Worm (Caenorhabditis elegans) whole organism, early embryonic: ENCODE data around the gene ras-1.

ENCODE experiments used
- F13C5.2 ChIP-seq: sonication (generic microtip); optimal IDR thresholded peaks from 2 replicates; lab custom pipeline; 2017; ENCODE audit warnings: mild to moderate bottlenecking, missing genetic modification characterization, inconsistent platforms, missing compliant biosample characterization
- ama-1 ChIP-seq: fragments of 150-350 bp; optimal IDR thresholded peaks from 2 replicates; lab custom pipeline; 2014
- ets-7 ChIP-seq: sonication (generic microtip); optimal IDR thresholded peaks from 2 replicates; lab custom pipeline; 2016; ENCODE audit warnings: missing genotype, missing genetic modification characterization, missing compliant biosample characterization
- pes-1 ChIP-seq: fragments of 200-800 bp; sonication (Bioruptor generic); IDR thresholded peaks from 2 replicates; pipeline ENCODE4 v1.3.6; 2022; ENCODE audit warnings: missing genetic modification reagents, missing genetic modification characterization, missing compliant biosample characterization

ce11 chrII:12397656-12398055 lies 45.6 kb upstream of the ras-1 start, which contains the start of gene F57G9.7:
- TF ChIP-seq F13C5.2 (tag; lab: Kevin White, UChicago): no peak
- TF ChIP-seq ets-7 (tag; lab: Kevin White, UChicago): no peak
- no peak for TF ChIP-seq ama-1 (lab: Kevin White, UChicago)
- no peak for TF ChIP-seq pes-1 (GFP tag; lab: Robert Waterston, UW)
